Fruit fly (Drosophila melanogaster) whole organism, prepupa: ENCODE results near the gene CG10877.
A peak's percentile ranks its signal among the peaks of the same experiment; 100 is the strongest.

Experiments used
- Blimp-1 ChIP-seq: fragments of 200-800 bp; sonication (Bioruptor generic); optimal IDR thresholded peaks from 3 replicates; lab custom pipeline; 2017; ENCODE audit warnings: missing biosample characterization, missing genetic modification characterization, mild to moderate bottlenecking, moderate library complexity, missing genetic modification reagents
- CG10631 ChIP-seq: fragments of 200-800 bp; sonication (Bioruptor generic); optimal IDR thresholded peaks from 2 replicates; lab custom pipeline; 2016; ENCODE audit warnings: missing biosample characterization, missing genetic modification characterization
- CG3032 ChIP-seq: fragments of 200-800 bp; optimal IDR thresholded peaks from 2 replicates; lab custom pipeline; 2019; ENCODE audit warnings: missing biosample characterization, mild to moderate bottlenecking, missing genetic modification characterization, moderate library complexity
- CG34406 ChIP-seq: fragments of 200-800 bp; sonication (Bioruptor generic); optimal IDR thresholded peaks from 3 replicates; lab custom pipeline; 2016; ENCODE audit warnings: missing biosample characterization, missing genetic modification characterization
- Smox ChIP-seq: fragments of 200-800 bp; sonication (Bioruptor generic); optimal IDR thresholded peaks from 3 replicates; lab custom pipeline; 2016; ENCODE audit warnings: missing biosample characterization, missing genetic modification characterization

dm6 chr3R:20558106-20558489 is 5.8 kb downstream of the CG10877 start:
- peak; percentile 9 for TF ChIP-seq CG10631
- TF ChIP-seq CG3032 (tag; lab: Kevin White, UChicago): no peak
- TF ChIP-seq CG34406 (GFP tag; lab: Kevin White, UChicago): no peak
- TF ChIP-seq Smox: no peak
- no peak for TF ChIP-seq Blimp-1 (GFP tag; lab: Kevin White, UChicago)
